Fruit fly (Drosophila melanogaster): ENCODE results near the gene Usp10.

- no peak for TF ChIP-seq CG13204 (GFP tag; optimal IDR thresholded peaks at IDR 0.05)
- TF ChIP-seq CG12605 (GFP tag; IDR thresholded peaks at IDR 0.05), result no peak
- TF ChIP-seq gl (tag; optimal IDR thresholded peaks at IDR 0.05), result no peak
- no peak for TF ChIP-seq CG8301 (tag; optimal IDR thresholded peaks at IDR 0.05)
- no peak for TF ChIP-seq CG32121 (GFP tag; IDR thresholded peaks at IDR 0.05)
- no peak for TF ChIP-seq CG14655 (GFP tag; optimal IDR thresholded peaks at IDR 0.05)
- TF ChIP-seq Pif1B (GFP tag; optimal IDR thresholded peaks at IDR 0.05), result no peak
- TF ChIP-seq CG17806 (tag; optimal IDR thresholded peaks at IDR 0.05), result no peak
- TF ChIP-seq CG10348 (GFP tag; IDR thresholded peaks at IDR 0.05), result no peak
- no peak for TF ChIP-seq D1 (tag; optimal IDR thresholded peaks at IDR 0.05)
- TF ChIP-seq CG8159 (tag; optimal IDR thresholded peaks at IDR 0.05), result no peak
These were observed 14.0 kb downstream of the Usp10 start for dm6 chr3L:885624-886257.

Measured in whole organism, pupa.